Fruit fly (Drosophila melanogaster) whole organism, embryonic: Measurements from ENCODE around the gene Rad23.

Source experiments
- CG1024 ChIP-seq: fragments of 200-800 bp; sonication (Bioruptor generic); IDR thresholded peaks from 2 replicates; pipeline ENCODE4 v1.3.6; 2022; ENCODE audit warnings: missing biosample characterization, missing genetic modification characterization
- CG10979 ChIP-seq: fragments of 200-800 bp; sonication (Bioruptor generic); optimal IDR thresholded peaks from 2 replicates; lab custom pipeline; 2018; ENCODE audit warnings: missing biosample characterization, mild to moderate bottlenecking, missing genetic modification characterization, moderate library complexity
- CG1233 ChIP-seq: fragments of 200-800 bp; sonication (Bioruptor generic); optimal IDR thresholded peaks from 4 replicates; lab custom pipeline; 2018; ENCODE audit warnings: missing biosample characterization, mild to moderate bottlenecking, missing genetic modification characterization
- CG12659 ChIP-seq: fragments of 200-800 bp; sonication (Bioruptor generic); optimal IDR thresholded peaks from 3 replicates; lab custom pipeline; 2017; ENCODE audit warnings: mild to moderate bottlenecking, missing biosample characterization, missing genetic modification reagents, missing genetic modification characterization
- CG13775 ChIP-seq: fragments of 200-800 bp; sonication (Bioruptor generic); optimal IDR thresholded peaks from 3 replicates; lab custom pipeline; 2017; ENCODE audit warnings: missing biosample characterization, mild to moderate bottlenecking, missing genetic modification characterization
- CG14441 ChIP-seq: fragments of 200-800 bp; sonication (Bioruptor generic); IDR thresholded peaks from 2 replicates; pipeline ENCODE4 v1.3.6; 2022; ENCODE audit warnings: missing biosample characterization, missing genetic modification characterization
- CG15479 ChIP-seq: fragments of 200-800 bp; sonication (Bioruptor generic); optimal IDR thresholded peaks from 3 replicates; lab custom pipeline; 2019; ENCODE audit warnings: missing biosample characterization, mild to moderate bottlenecking, missing genetic modification characterization, moderate library complexity
- CG17802 ChIP-seq: fragments of 200-800 bp; sonication (Bioruptor generic); optimal IDR thresholded peaks from 2 replicates; lab custom pipeline; 2018; ENCODE audit warnings: missing biosample characterization, mild to moderate bottlenecking, missing genetic modification characterization, moderate library complexity
- CG18262 ChIP-seq: fragments of 200-800 bp; optimal IDR thresholded peaks from 3 replicates; lab custom pipeline; 2019; ENCODE audit warnings: missing biosample characterization, mild to moderate bottlenecking, missing genetic modification characterization, moderate library complexity
- CG2678 ChIP-seq: fragments of 200-800 bp; sonication (Bioruptor generic); optimal IDR thresholded peaks from 3 replicates; lab custom pipeline; 2019; ENCODE audit warnings: missing biosample characterization, mild to moderate bottlenecking, missing genetic modification characterization, moderate library complexity
- CG3407 ChIP-seq: fragments of 200-800 bp; sonication (Bioruptor generic); optimal IDR thresholded peaks from 2 replicates; lab custom pipeline; 2018; ENCODE audit warnings: missing biosample characterization, mild to moderate bottlenecking, missing genetic modification characterization
- CG5953 ChIP-seq: fragments of 200-800 bp; sonication (Bioruptor generic); IDR thresholded peaks from 2 replicates; pipeline ENCODE4 v1.3.6; 2022; ENCODE audit warnings: missing biosample characterization, missing genetic modification characterization
- CG6175 ChIP-seq: fragments of 200-800 bp; sonication (Bioruptor generic); IDR thresholded peaks from 3 replicates; pipeline ENCODE4 v1.3.6; 2022; ENCODE audit warnings: missing biosample characterization, missing genetic modification characterization
- CG6272 ChIP-seq: fragments of 200-800 bp; sonication (Bioruptor generic); IDR thresholded peaks from 2 replicates; pipeline ENCODE4 v1.3.6; 2022; ENCODE audit warnings: missing biosample characterization, missing genetic modification characterization
- CG7987 ChIP-seq: fragments of 200-800 bp; sonication (Bioruptor generic); optimal IDR thresholded peaks from 2 replicates; lab custom pipeline; 2018; ENCODE audit warnings: missing biosample characterization, mild to moderate bottlenecking, missing genetic modification characterization, moderate library complexity
- CG8290 ChIP-seq, 3 experiments: fragments of 200-800 bp; sonication (Bioruptor generic); optimal IDR thresholded peaks; 2 replicates each; lab custom pipeline; 2016 to 2019; ENCODE audit warnings: missing biosample characterization in 3 of 3, missing genetic modification characterization in 3 of 3, mild to moderate bottlenecking in 2 of 3, moderate library complexity in 1 of 3
- CG8388 ChIP-seq: fragments of 200-800 bp; sonication (Bioruptor generic); optimal IDR thresholded peaks from 2 replicates; lab custom pipeline; 2019; ENCODE audit warnings: missing biosample characterization, mild to moderate bottlenecking, missing genetic modification characterization, moderate library complexity
- CG9727 ChIP-seq: fragments of 200-800 bp; sonication (Bioruptor generic); optimal IDR thresholded peaks from 3 replicates; lab custom pipeline; 2017; ENCODE audit warnings: missing biosample characterization, mild to moderate bottlenecking, missing genetic modification characterization
- CG9932 ChIP-seq: fragments of 200-800 bp; sonication (Bioruptor generic); IDR thresholded peaks from 2 replicates; pipeline ENCODE4 v1.3.6; 2022; ENCODE audit warnings: missing biosample characterization, missing genetic modification characterization
- HLH4C ChIP-seq: fragments of 200-800 bp; sonication (Bioruptor generic); IDR thresholded peaks from 3 replicates; pipeline ENCODE4 v1.3.6; 2022; ENCODE audit warnings: missing biosample characterization, missing genetic modification characterization; ENCODE audit not compliant: partially characterized antibody
- HLH54F ChIP-seq: fragments of 200-800 bp; sonication (Bioruptor generic); optimal IDR thresholded peaks from 3 replicates; lab custom pipeline; 2016; ENCODE audit warnings: missing biosample characterization, missing genetic modification characterization
- Hand ChIP-seq: fragments of 200-800 bp; sonication (Bioruptor generic); optimal IDR thresholded peaks from 2 replicates; lab custom pipeline; 2017; ENCODE audit warnings: mild to moderate bottlenecking, missing biosample characterization, missing genetic modification reagents, missing genetic modification characterization
- Kr ChIP-seq: fragments of 200-800 bp; sonication (Bioruptor generic); optimal IDR thresholded peaks from 2 replicates; lab custom pipeline; 2017; ENCODE audit warnings: missing biosample characterization, mild to moderate bottlenecking, missing genetic modification characterization
- Lhr ChIP-seq: fragments of 200-800 bp; sonication (Bioruptor generic); optimal IDR thresholded peaks from 3 replicates; lab custom pipeline; 2017; ENCODE audit warnings: mild to moderate bottlenecking, missing biosample characterization, missing genetic modification reagents, missing genetic modification characterization
- MESR4 ChIP-seq: fragments of 200-800 bp; sonication (Bioruptor generic); optimal IDR thresholded peaks from 2 replicates; lab custom pipeline; 2018; ENCODE audit warnings: missing biosample characterization, mild to moderate bottlenecking, missing genetic modification characterization, moderate library complexity
- Oaz ChIP-seq: fragments of 200-800 bp; sonication (Bioruptor generic); IDR thresholded peaks from 2 replicates; pipeline ENCODE4 v1.3.6; 2022; ENCODE audit warnings: missing biosample characterization, missing genetic modification characterization
- Opbp ChIP-seq: fragments of 200-800 bp; sonication (Bioruptor generic); IDR thresholded peaks from 3 replicates; pipeline ENCODE4 v1.3.6; 2022; ENCODE audit warnings: missing biosample characterization, missing genetic modification characterization; ENCODE audit not compliant: partially characterized antibody
- Xbp1 ChIP-seq: fragments of 200-800 bp; sonication (Bioruptor generic); optimal IDR thresholded peaks from 3 replicates; lab custom pipeline; 2016; ENCODE audit warnings: missing biosample characterization, mild to moderate bottlenecking, missing genetic modification characterization
- YL-1 ChIP-seq: fragments of 200-800 bp; sonication (Bioruptor generic); optimal IDR thresholded peaks from 3 replicates; lab custom pipeline; 2017; ENCODE audit warnings: missing biosample characterization, mild to moderate bottlenecking, missing genetic modification characterization
- amos ChIP-seq: fragments of 200-800 bp; sonication (Bioruptor generic); IDR thresholded peaks from 2 replicates; pipeline ENCODE4 v1.3.6; 2022; ENCODE audit warnings: missing biosample characterization, missing genetic modification characterization; ENCODE audit not compliant: partially characterized antibody
- ap ChIP-seq: fragments of 200-800 bp; sonication (Bioruptor generic); IDR thresholded peaks from 2 replicates; pipeline ENCODE4 v1.3.6; 2022; ENCODE audit warnings: missing biosample characterization, missing genetic modification characterization
- az2 ChIP-seq: fragments of 200-800 bp; sonication (Bioruptor generic); optimal IDR thresholded peaks from 3 replicates; lab custom pipeline; 2016; ENCODE audit warnings: missing biosample characterization, missing genetic modification characterization
- bigmax ChIP-seq: fragments of 200-800 bp; sonication (Bioruptor generic); optimal IDR thresholded peaks from 2 replicates; lab custom pipeline; 2018; ENCODE audit warnings: missing biosample characterization, mild to moderate bottlenecking, missing genetic modification characterization
- cato ChIP-seq: fragments of 200-800 bp; sonication (Bioruptor generic); optimal IDR thresholded peaks from 2 replicates; lab custom pipeline; 2016; ENCODE audit warnings: missing biosample characterization, missing genetic modification characterization, borderline replicate concordance
- crol ChIP-seq: fragments of 200-800 bp; sonication (Bioruptor generic); IDR thresholded peaks from 2 replicates; pipeline ENCODE4 v1.3.6; 2022; ENCODE audit warnings: missing biosample characterization, missing genetic modification characterization
- dmrt11E ChIP-seq: fragments of 200-800 bp; sonication (Bioruptor generic); optimal IDR thresholded peaks from 3 replicates; lab custom pipeline; 2018; ENCODE audit warnings: missing biosample characterization, mild to moderate bottlenecking, missing genetic modification characterization, moderate library complexity
- dmrt99B ChIP-seq: fragments of 200-800 bp; sonication (Bioruptor generic); optimal IDR thresholded peaks from 2 replicates; lab custom pipeline; 2018; ENCODE audit warnings: missing biosample characterization, mild to moderate bottlenecking, missing genetic modification characterization, moderate library complexity
- emc ChIP-seq: fragments of 200-800 bp; sonication (Bioruptor generic); optimal IDR thresholded peaks from 2 replicates; lab custom pipeline; 2016; ENCODE audit warnings: missing biosample characterization, missing genetic modification characterization
- eve ChIP-seq, 2 experiments: fragments of >200 bp; optimal IDR thresholded peaks; 2 replicates each; lab custom pipeline; 2017; ENCODE audit warnings: missing biosample characterization in 2 of 2, missing genetic modification characterization in 2 of 2
- hkb ChIP-seq, 2 experiments: fragments of 200-800 bp in 1 of 2; fragments of >200 bp in 1 of 2; sonication (Bioruptor generic) in 1 of 2; IDR thresholded peaks in 1 of 2; optimal IDR thresholded peaks in 1 of 2; 2 replicates each; pipeline versions ENCODE4 v1.3.6 to Lab custom; 2017 to 2022; ENCODE audit warnings: missing biosample characterization in 1 of 2, missing genetic modification characterization in 1 of 2
- ind ChIP-seq: fragments of 200-800 bp; sonication (Bioruptor generic); optimal IDR thresholded peaks from 3 replicates; lab custom pipeline; 2016; ENCODE audit warnings: missing biosample characterization, missing genetic modification characterization
- nom ChIP-seq: fragments of 200-800 bp; sonication (Bioruptor generic); optimal IDR thresholded peaks from 2 replicates; lab custom pipeline; 2017; ENCODE audit warnings: missing biosample characterization, missing genetic modification characterization, mild to moderate bottlenecking, moderate library complexity, missing genetic modification reagents
- pita ChIP-seq: fragments of 200-800 bp; sonication (Bioruptor generic); optimal IDR thresholded peaks from 2 replicates; lab custom pipeline; 2017; ENCODE audit warnings: missing biosample characterization, mild to moderate bottlenecking, missing genetic modification characterization
- psq ChIP-seq: fragments of 200-800 bp; sonication (Bioruptor generic); optimal IDR thresholded peaks from 2 replicates; lab custom pipeline; 2017; ENCODE audit warnings: missing biosample characterization, missing genetic modification characterization
- row ChIP-seq: fragments of 200-800 bp; sonication (Bioruptor generic); IDR thresholded peaks from 3 replicates; pipeline ENCODE4 v1.3.6; 2022; ENCODE audit warnings: missing biosample characterization, missing genetic modification characterization
- scrt ChIP-seq: fragments of 200-800 bp; sonication (Bioruptor generic); optimal IDR thresholded peaks from 2 replicates; lab custom pipeline; 2018; ENCODE audit warnings: missing biosample characterization, mild to moderate bottlenecking, missing genetic modification characterization, moderate library complexity
- stwl ChIP-seq: fragments of 200-800 bp; sonication (Bioruptor generic); optimal IDR thresholded peaks from 3 replicates; lab custom pipeline; 2018; ENCODE audit warnings: missing biosample characterization, mild to moderate bottlenecking, missing genetic modification characterization, moderate library complexity
- twi ChIP-seq: fragments of 200-800 bp; optimal IDR thresholded peaks from 2 replicates; lab custom pipeline; 2019; ENCODE audit warnings: missing biosample characterization, mild to moderate bottlenecking, missing genetic modification characterization, moderate library complexity
- vfl ChIP-seq: fragments of 200-800 bp; sonication (Bioruptor generic); optimal IDR thresholded peaks from 2 replicates; lab custom pipeline; 2016; ENCODE audit warnings: missing biosample characterization, missing genetic modification characterization

Gene Rad23

DNA sequence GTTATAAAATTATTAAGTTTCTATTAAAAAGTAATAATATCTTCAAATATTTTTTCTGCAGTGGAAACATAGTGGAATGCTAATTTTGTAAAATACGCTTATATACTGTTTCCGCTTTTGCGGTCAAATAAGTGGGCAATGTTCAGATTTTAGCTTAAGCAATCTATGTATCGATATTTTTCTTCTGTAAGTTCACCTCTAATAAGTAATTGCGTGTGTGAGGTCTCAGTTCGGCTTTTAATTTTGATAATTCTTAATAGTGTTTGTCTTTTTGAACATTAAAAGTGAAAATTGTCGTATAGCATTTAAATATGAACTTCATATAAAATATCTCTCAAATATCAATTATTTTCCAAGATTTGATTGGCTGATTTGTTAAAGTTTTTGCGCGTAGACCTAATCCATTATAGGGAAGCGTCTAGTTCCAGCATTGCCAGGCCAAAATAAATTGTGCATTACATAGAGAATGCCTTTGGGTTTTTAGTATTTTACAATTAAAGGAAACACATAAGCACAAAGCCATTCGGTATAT is 51.9 kb downstream of the Rad23 start, which contains the start of gene Hcf (continued):
- no peak for TF ChIP-seq cato (GFP tag; lab: Kevin White, UChicago)
- peak; percentile 75; the same call in 1 of the 2 replicates for TF ChIP-seq amos (GFP tag; lab: Robert Waterston, UW)
- TF ChIP-seq YL-1 (GFP tag; lab: Kevin White, UChicago) = peak; percentile 87
- no peak for TF ChIP-seq crol (GFP tag; lab: Robert Waterston, UW)
- no peak for TF ChIP-seq Hand (GFP tag; lab: Kevin White, UChicago)
- TF ChIP-seq Opbp (GFP tag; lab: Robert Waterston, UW) = no peak; the same call in 2 of the 3 replicates
- no peak for TF ChIP-seq CG18262 (tag; lab: Kevin White, UChicago)
- TF ChIP-seq HLH54F (GFP tag; lab: Kevin White, UChicago) = no peak
- peak; percentile 97 for TF ChIP-seq CG17802 (tag; lab: Kevin White, UChicago)
- TF ChIP-seq CG14441 (GFP tag; lab: Robert Waterston, UW) = no peak
- TF ChIP-seq vfl = no peak
- peak; percentile 91 for TF ChIP-seq MESR4 (GFP tag; lab: Kevin White, UChicago)
- no peak for TF ChIP-seq CG6175 (GFP tag; lab: Robert Waterston, UW)
- no peak for TF ChIP-seq hkb (optimal IDR thresholded peaks at IDR 0.05; lab: Kevin White, UChicago)
- TF ChIP-seq hkb (GFP tag; IDR thresholded peaks at IDR 0.05; lab: Robert Waterston, UW) = no peak
- no peak for TF ChIP-seq CG6272 (GFP tag; lab: Robert Waterston, UW)
- no peak for TF ChIP-seq CG8388
- no peak for TF ChIP-seq CG2678 (tag; lab: Kevin White, UChicago)
- TF ChIP-seq row = peak; percentile 90
- no peak for TF ChIP-seq psq (GFP tag; lab: Kevin White, UChicago)
- peak; percentile 43 for TF ChIP-seq CG13775
- no peak for TF ChIP-seq az2 (GFP tag; lab: Kevin White, UChicago)
- TF ChIP-seq ind (GFP tag; lab: Kevin White, UChicago) = no peak
- no peak for TF ChIP-seq CG7987 (GFP tag; lab: Kevin White, UChicago)
- peak; percentile 18 for TF ChIP-seq nom (GFP tag; lab: Kevin White, UChicago)
- no peak for TF ChIP-seq Xbp1 (GFP tag; lab: Kevin White, UChicago)
- peak; percentile 61 for TF ChIP-seq Lhr
- no peak for TF ChIP-seq pita (GFP tag; lab: Kevin White, UChicago)
- no peak for TF ChIP-seq emc (GFP tag; lab: Kevin White, UChicago)
- TF ChIP-seq ap (GFP tag; lab: Robert Waterston, UW) = no peak
- TF ChIP-seq CG8290 (GFP tag; optimal IDR thresholded peaks at IDR 0.05; lab: Kevin White, UChicago) = peak; percentile 13
- TF ChIP-seq CG8290 (tag; optimal IDR thresholded peaks at IDR 0.05; lab: Kevin White, UChicago) = peak in 1 of 2 experiments; percentile 58
- no peak for TF ChIP-seq dmrt11E (tag; lab: Kevin White, UChicago)
- no peak for TF ChIP-seq CG1233 (GFP tag; lab: Kevin White, UChicago)
- TF ChIP-seq CG5953 (GFP tag; lab: Robert Waterston, UW) = no peak
- no peak for TF ChIP-seq scrt
- no peak for TF ChIP-seq twi (tag; lab: Kevin White, UChicago)
- no peak for TF ChIP-seq dmrt99B (tag; lab: Kevin White, UChicago)
- peak; percentile 76 for TF ChIP-seq CG12659 (GFP tag; lab: Kevin White, UChicago)
- TF ChIP-seq CG9727 (GFP tag; lab: Kevin White, UChicago) = no peak
- TF ChIP-seq CG15479 (GFP tag; lab: Kevin White, UChicago) = peak; percentile 73
- TF ChIP-seq CG9932 (GFP tag; lab: Robert Waterston, UW) = no peak
- peak; percentile 54; the same call in 2 of the 3 replicates for TF ChIP-seq HLH4C (GFP tag; lab: Robert Waterston, UW)
- no peak for TF ChIP-seq CG3407 (GFP tag; lab: Kevin White, UChicago)
- TF ChIP-seq Oaz (GFP tag; lab: Robert Waterston, UW) = no peak
- TF ChIP-seq CG1024 (GFP tag; lab: Robert Waterston, UW) = peak; percentile 98
- peak; percentile 43 for TF ChIP-seq stwl (tag; lab: Kevin White, UChicago)
- peak in 1 of 2 experiments; percentile 66 for TF ChIP-seq eve (GFP tag; optimal IDR thresholded peaks at IDR 0.05; lab: Kevin White, UChicago)
- TF ChIP-seq Kr = no peak
- TF ChIP-seq bigmax (GFP tag; lab: Kevin White, UChicago) = no peak
- TF ChIP-seq CG10979 (tag; lab: Kevin White, UChicago) = no peak
